Fruit fly (Drosophila melanogaster): ENCODE data around the gene PGRP-SB2.

DNA sequence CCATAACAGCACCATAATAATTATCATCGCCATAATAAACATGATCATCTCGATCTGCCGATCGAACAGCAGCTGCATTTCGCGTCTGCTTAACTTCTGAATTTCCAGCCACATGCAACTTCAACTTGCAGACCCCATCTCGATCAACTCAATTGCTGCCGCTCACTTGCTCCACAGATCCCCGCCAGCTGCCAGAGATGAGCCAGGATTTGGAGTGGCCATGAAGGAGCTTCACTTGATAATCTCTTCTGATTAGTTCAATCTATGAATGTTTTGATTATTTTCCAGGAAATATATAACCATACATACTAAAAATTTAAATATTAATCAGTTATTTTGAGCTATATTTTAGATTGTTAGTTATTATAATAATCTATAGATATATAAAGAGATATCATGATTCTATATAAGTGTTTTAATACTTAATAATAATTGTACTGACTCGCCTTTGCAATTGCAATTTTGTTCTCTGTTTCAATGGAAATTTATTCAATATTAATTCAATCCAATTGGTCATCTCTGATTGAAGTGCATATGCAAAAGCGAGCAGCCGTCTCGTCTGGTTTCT, 25.2 kb downstream of the PGRP-SB2 start:
- TF ChIP-seq CG13296 (GFP tag; optimal IDR thresholded peaks at IDR 0.05) = no peak
- TF ChIP-seq kni (GFP tag; optimal IDR thresholded peaks at IDR 0.05) = no peak
- no peak for TF ChIP-seq otp (GFP tag; IDR thresholded peaks at IDR 0.05)
- no peak for TF ChIP-seq CG4820 (GFP tag; optimal IDR thresholded peaks at IDR 0.05)
- TF ChIP-seq Awh (GFP tag; IDR thresholded peaks at IDR 0.05) = no peak
- TF ChIP-seq CG8388 (GFP tag; optimal IDR thresholded peaks at IDR 0.05) = no peak
- TF ChIP-seq ato (GFP tag; IDR thresholded peaks at IDR 0.05; ENCODE audit: partially characterized antibody) = no peak
- TF ChIP-seq Dfd (GFP tag; optimal IDR thresholded peaks at IDR 0.05) = no peak
- TF ChIP-seq gcm2 (GFP tag; optimal IDR thresholded peaks at IDR 0.05) = no peak
